Worm (Caenorhabditis elegans) whole organism, L1 larva: Measurements from ENCODE around the gene jmjd-3.2.

Experiments
- ceh-88 ChIP-seq: fragments of 200-800 bp; sonication (Bioruptor generic); IDR thresholded peaks from 2 replicates; pipeline ENCODE4 v1.3.6; 2022; ENCODE audit warnings: missing genetic modification characterization, missing compliant biosample characterization
- dsc-1 ChIP-seq: sonication (generic microtip); optimal IDR thresholded peaks from 2 replicates; lab custom pipeline; 2016; ENCODE audit warnings: mild to moderate bottlenecking, missing genetic modification characterization, missing compliant biosample characterization
- efl-1 ChIP-seq, 4 experiments: fragments of 150-350 bp; optimal IDR thresholded peaks in 3 of 4; peaks in 1 of 4; 1 replicate in 1 of 4; 2 replicates in 3 of 4; lab custom pipeline; 2014; ENCODE audit warnings: missing biosample characterization in 2 of 4, missing genetic modification characterization in 2 of 4, missing genetic modification reagents in 2 of 4
- egl-27 ChIP-seq, 2 experiments: fragments of 150-350 bp in 1 of 2; sonication (generic microtip); optimal IDR thresholded peaks; 3 replicates each; lab custom pipeline; 2017 to 2018; ENCODE audit warnings: missing biosample characterization in 2 of 2, missing genetic modification characterization in 2 of 2, missing genetic modification reagents in 2 of 2
- elt-3 ChIP-seq, 6 experiments: fragments of 150-350 bp in 1 of 6; sonication (generic microtip); optimal IDR thresholded peaks; 2 replicates each; lab custom pipeline; 2017 to 2018; ENCODE audit warnings: missing biosample characterization in 6 of 6, missing genetic modification characterization in 6 of 6, inconsistent platforms in 1 of 6
- ets-5 ChIP-seq: fragments of 200-800 bp; sonication (Bioruptor generic); IDR thresholded peaks from 2 replicates; pipeline ENCODE4 v1.3.6; 2022; ENCODE audit warnings: missing genetic modification characterization, missing compliant biosample characterization
- fkh-10 ChIP-seq: sonication (generic microtip); optimal IDR thresholded peaks from 2 replicates; lab custom pipeline; 2017; ENCODE audit warnings: missing biosample characterization, missing genetic modification reagents, missing genetic modification characterization
- fkh-4 ChIP-seq: sonication (generic microtip); optimal IDR thresholded peaks from 2 replicates; lab custom pipeline; 2016; ENCODE audit warnings: missing compliant biosample characterization, missing genetic modification characterization, borderline replicate concordance
- fkh-8 ChIP-seq: sonication (generic microtip); optimal IDR thresholded peaks from 2 replicates; lab custom pipeline; 2016; ENCODE audit warnings: mild to moderate bottlenecking, missing genetic modification characterization, missing compliant biosample characterization
- grh-1 ChIP-seq: fragments of 200-800 bp; sonication (Bioruptor generic); IDR thresholded peaks from 2 replicates; pipeline ENCODE4 v1.3.6; 2022; ENCODE audit warnings: missing genetic modification reagents, missing genetic modification characterization, missing compliant biosample characterization
- irx-1 ChIP-seq: sonication (generic microtip); optimal IDR thresholded peaks from 2 replicates; lab custom pipeline; 2016; ENCODE audit warnings: missing genetic modification characterization, missing compliant biosample characterization
- jun-1 ChIP-seq: fragments of 150-350 bp; optimal IDR thresholded peaks from 2 replicates; lab custom pipeline; 2014; ENCODE audit warnings: missing biosample characterization, missing genetic modification reagents, missing genetic modification characterization
- lin-14 ChIP-seq: fragments of 200-800 bp; sonication (Bioruptor generic); optimal IDR thresholded peaks from 2 replicates; lab custom pipeline; 2018; ENCODE audit warnings: mild to moderate bottlenecking, missing genetic modification characterization, moderate library complexity, missing compliant biosample characterization
- mef-2 ChIP-seq: fragments of 150-350 bp; optimal IDR thresholded peaks from 2 replicates; lab custom pipeline; 2014; ENCODE audit warnings: missing biosample characterization, missing genetic modification characterization
- mep-1 ChIP-seq: fragments of 150-350 bp; optimal IDR thresholded peaks from 2 replicates; lab custom pipeline; 2014; ENCODE audit warnings: missing biosample characterization, missing genetic modification characterization
- nhr-12 ChIP-seq: sonication (generic microtip); optimal IDR thresholded peaks from 2 replicates; lab custom pipeline; 2017; ENCODE audit warnings: missing biosample characterization, missing genetic modification characterization
- nhr-19 ChIP-seq: fragments of 200-800 bp; sonication (Bioruptor generic); conservative IDR thresholded peaks from 2 replicates; pipeline ENCODE4 v1.3.6; 2022; ENCODE audit warnings: missing genetic modification characterization, missing compliant biosample characterization
- nhr-71 ChIP-seq: sonication (generic microtip); optimal IDR thresholded peaks from 2 replicates; lab custom pipeline; 2016; ENCODE audit warnings: mild to moderate bottlenecking, missing genetic modification characterization, moderate library complexity, missing compliant biosample characterization
- nhr-76 ChIP-seq: sonication (generic microtip); optimal IDR thresholded peaks from 2 replicates; lab custom pipeline; 2017; ENCODE audit warnings: missing biosample characterization, missing genetic modification characterization
- nhr-77 ChIP-seq: fragments of 150-350 bp; optimal IDR thresholded peaks from 2 replicates; lab custom pipeline; 2014; ENCODE audit warnings: missing biosample characterization, missing genetic modification characterization
- nhr-85 ChIP-seq: sonication (generic microtip); peaks from one replicate; lab custom pipeline; 2016; ENCODE audit warnings: missing genetic modification characterization, inconsistent platforms, missing compliant biosample characterization
- pag-3 ChIP-seq: sonication (generic microtip); optimal IDR thresholded peaks from 2 replicates; lab custom pipeline; 2017; ENCODE audit warnings: missing genetic modification characterization, mild to moderate bottlenecking, missing compliant biosample characterization, antibody characterized with exemption, borderline replicate concordance; ENCODE audit not compliant: insufficient read depth
- snpc-4 ChIP-seq: fragments of 150-350 bp; optimal IDR thresholded peaks from 2 replicates; lab custom pipeline; 2014; ENCODE audit warnings: missing biosample characterization, missing genetic modification characterization
- unc-30 ChIP-seq: sonication (generic microtip); optimal IDR thresholded peaks from 2 replicates; lab custom pipeline; 2017; ENCODE audit warnings: missing biosample characterization, missing genetic modification characterization
- unc-62 ChIP-seq: fragments of 150-350 bp; optimal IDR thresholded peaks from 2 replicates; lab custom pipeline; 2014; ENCODE audit warnings: missing biosample characterization, missing genetic modification reagents, missing genetic modification characterization
- zag-1 ChIP-seq: fragments of 150-350 bp; optimal IDR thresholded peaks from 2 replicates; lab custom pipeline; 2014; ENCODE audit warnings: missing biosample characterization, missing genetic modification characterization
- zip-4 ChIP-seq: fragments of 200-800 bp; sonication (Bioruptor generic); optimal IDR thresholded peaks from 2 replicates; lab custom pipeline; 2018; ENCODE audit warnings: mild to moderate bottlenecking, missing genetic modification characterization, moderate library complexity, missing compliant biosample characterization
- ztf-11 ChIP-seq, 2 experiments: sonication (generic microtip); optimal IDR thresholded peaks; 2 replicates each; lab custom pipeline; 2016 to 2017; ENCODE audit warnings: missing genetic modification characterization in 2 of 2, missing biosample characterization in 1 of 2, missing compliant biosample characterization in 1 of 2

The jmjd-3.2 gene

ce11 chrX:14447910-14448309 lies at the start of gene jmjd-3.2:
jmjd-3.2 (plus strand) TSS chrX:14448210.
- TF ChIP-seq grh-1 (GFP tag; lab: Robert Waterston, UW) (no peak), ztf-11 (tag; optimal IDR thresholded peaks at IDR 0.05; lab: Kevin White, UChicago) (no peak), zag-1 (tag; lab: Kevin White, UChicago) (no peak), snpc-4 (tag; lab: Kevin White, UChicago) (no peak), zip-4 (GFP tag; lab: Kevin White, UChicago) (no peak), unc-30 (tag; lab: Kevin White, UChicago) (no peak), irx-1 (tag; lab: Kevin White, UChicago) (no peak)

ce11 chrX:14399035-14399434 lies 49.0 kb upstream of the jmjd-3.2 start:
- no peak for TF ChIP-seq lin-14 (GFP tag; lab: Kevin White, UChicago)
- TF ChIP-seq nhr-85, result no peak
- TF ChIP-seq ets-5 (GFP tag; lab: Robert Waterston, UW), result no peak
- no peak for TF ChIP-seq nhr-12 (tag; lab: Kevin White, UChicago)
- TF ChIP-seq fkh-10 (GFP tag; lab: Kevin White, UChicago), result peak; percentile 65
- TF ChIP-seq nhr-77 (tag; lab: Kevin White, UChicago), result no peak
- no peak for TF ChIP-seq elt-3 (tag; optimal IDR thresholded peaks at IDR 0.05; lab: Kevin White, UChicago)

- peak; percentile 95 for TF ChIP-seq dsc-1 (tag; lab: Kevin White, UChicago)
- TF ChIP-seq fkh-4 (tag; lab: Kevin White, UChicago), result peak; percentile 73
- TF ChIP-seq unc-62 (GFP tag; lab: Kevin White, UChicago), result no peak
Measured at ce11 chrX:14401230-14401629, 46.8 kb upstream of the jmjd-3.2 start.

- TF ChIP-seq efl-1 (optimal IDR thresholded peaks at IDR 0.05; lab: Kevin White, UChicago) (no peak), efl-1 (GFP tag; optimal IDR thresholded peaks at IDR 0.05 in 1 of 2; lab: Kevin White, UChicago) (no peak), ztf-11 (tag; optimal IDR thresholded peaks at IDR 0.05; lab: Kevin White, UChicago) (no peak), ceh-88 (no peak), fkh-8 (tag; lab: Kevin White, UChicago) (no peak), mep-1 (tag; lab: Kevin White, UChicago) (no peak), nhr-71 (no peak), pag-3 (tag; lab: Kevin White, UChicago) (no peak), nhr-76 (tag; lab: Kevin White, UChicago) (no peak), elt-3 (tag; optimal IDR thresholded peaks at IDR 0.05; lab: Kevin White, UChicago) (no peak), nhr-85 (no peak), grh-1 (GFP tag; lab: Robert Waterston, UW) (no peak), jun-1 (no peak), ets-5 (GFP tag; lab: Robert Waterston, UW) (no peak)
Measured at ce11 chrX:14405817-14406216, 42.2 kb upstream of the jmjd-3.2 start, which contains the start of gene frpr-17. frpr-17 (plus strand) TSS chrX:14406117.

ce11 chrX:14412774-14413173 lies 35.2 kb upstream of the jmjd-3.2 start, which contains the start of gene fbxa-179:
fbxa-179 (minus strand) TSS chrX:14412874.
- TF ChIP-seq irx-1 (tag; lab: Kevin White, UChicago) (no peak), egl-27 (tag; optimal IDR thresholded peaks at IDR 0.05; lab: Kevin White, UChicago) (no peak), snpc-4 (tag; lab: Kevin White, UChicago) (no peak), nhr-19 (GFP tag; lab: Robert Waterston, UW) (no peak), dsc-1 (tag; lab: Kevin White, UChicago) (no peak), mef-2 (no peak)

- no peak for TF ChIP-seq nhr-19 (GFP tag; lab: Robert Waterston, UW)
- TF ChIP-seq, all 84 proteins: peak for 0
Measured at ce11 chrX:14415641-14416040, 32.4 kb upstream of the jmjd-3.2 start, which contains the start of gene F23D12.10. F23D12.10 (minus strand) TSS chrX:14415741.
